Worm (Caenorhabditis elegans) whole organism, L4/young adult: ENCODE results near the gene F07H5.10.

Experiments
- W03F9.2 ChIP-seq: fragments of 150-350 bp; optimal IDR thresholded peaks from 2 replicates; lab custom pipeline; 2014; ENCODE audit warnings: missing biosample characterization, missing genetic modification characterization
- dao-5 ChIP-seq: sonication (generic microtip); optimal IDR thresholded peaks from 2 replicates; lab custom pipeline; 2016; ENCODE audit warnings: missing genotype, missing genetic modification characterization, moderate library complexity, missing compliant biosample characterization
- him-1 ChIP-seq: sonication (generic microtip); optimal IDR thresholded peaks from 2 replicates; lab custom pipeline; 2016; ENCODE audit warnings: missing genotype, missing genetic modification reagents, missing genetic modification characterization, missing compliant biosample characterization

F07H5.10 gene

DNA sequence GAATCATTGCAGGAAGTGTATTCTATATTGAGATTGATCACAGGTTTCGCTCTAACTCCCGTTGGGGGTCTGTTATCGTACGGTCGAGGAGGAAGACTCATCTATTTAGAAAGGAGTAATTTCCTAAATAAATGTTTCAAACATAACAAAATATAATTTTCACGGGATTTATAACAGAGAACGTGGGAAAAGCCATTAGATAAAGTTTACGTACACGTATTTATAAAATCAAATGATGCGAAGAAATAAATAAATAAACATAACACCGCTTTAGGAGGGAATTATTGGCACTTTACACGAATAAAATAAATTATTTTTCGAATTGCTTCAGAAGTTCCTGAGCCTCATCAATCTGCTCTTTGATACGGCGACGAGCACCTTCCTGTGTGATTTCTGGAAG, at the start of gene F07H5.10:
F07H5.10 (minus strand) TSS at position 101 of the 400 bp plus-strand sequence.
- TF ChIP-seq him-1 (tag; lab: Kevin White, UChicago): no peak
- no peak for TF ChIP-seq dao-5
- no peak for TF ChIP-seq W03F9.2 (tag; lab: Kevin White, UChicago)

DNA sequence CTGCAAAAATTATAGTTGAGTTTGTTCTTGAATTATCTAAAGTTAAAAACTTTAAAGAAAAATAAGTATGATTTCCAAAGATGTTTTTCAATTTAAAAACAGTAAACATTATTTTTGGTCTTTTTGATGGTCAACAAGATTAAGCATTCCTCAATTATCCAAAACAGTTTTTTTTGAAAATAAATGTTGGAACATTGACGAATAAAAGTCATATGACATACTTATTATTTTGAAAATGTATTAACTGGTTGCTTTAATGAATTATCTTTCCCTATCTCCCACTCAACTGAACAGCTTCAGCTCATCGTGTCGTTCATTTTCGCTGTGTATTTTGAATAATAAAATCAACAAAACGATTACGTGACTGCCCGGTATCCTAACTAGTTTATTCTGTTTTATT, 48.7 kb upstream of the F07H5.10 start:
- TF ChIP-seq dao-5 (no peak), him-1 (tag; lab: Kevin White, UChicago) (no peak), W03F9.2 (tag; lab: Kevin White, UChicago) (no peak)

DNA sequence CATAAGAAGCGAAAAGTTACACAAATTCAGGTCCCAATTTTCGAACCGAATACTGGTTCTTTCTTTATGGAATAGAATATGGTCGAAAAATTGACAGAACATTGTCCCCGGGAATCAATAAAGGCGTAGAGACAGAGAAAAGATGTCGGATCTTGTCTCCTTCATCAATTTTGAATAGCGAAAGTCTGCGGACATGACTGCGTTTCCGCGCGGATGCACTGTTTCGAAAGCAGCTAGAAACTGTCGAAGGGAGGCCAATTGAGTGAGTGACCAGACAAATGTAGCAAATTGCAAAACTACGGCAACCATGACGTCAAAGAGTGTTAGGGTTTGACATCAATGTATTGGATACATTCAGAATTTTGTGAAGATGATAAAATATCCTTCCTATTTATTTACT, 48.1 kb upstream of the F07H5.10 start:
- no peak for TF ChIP-seq dao-5
- no peak for TF ChIP-seq W03F9.2 (tag; lab: Kevin White, UChicago)
- no peak for TF ChIP-seq him-1 (tag; lab: Kevin White, UChicago)

DNA sequence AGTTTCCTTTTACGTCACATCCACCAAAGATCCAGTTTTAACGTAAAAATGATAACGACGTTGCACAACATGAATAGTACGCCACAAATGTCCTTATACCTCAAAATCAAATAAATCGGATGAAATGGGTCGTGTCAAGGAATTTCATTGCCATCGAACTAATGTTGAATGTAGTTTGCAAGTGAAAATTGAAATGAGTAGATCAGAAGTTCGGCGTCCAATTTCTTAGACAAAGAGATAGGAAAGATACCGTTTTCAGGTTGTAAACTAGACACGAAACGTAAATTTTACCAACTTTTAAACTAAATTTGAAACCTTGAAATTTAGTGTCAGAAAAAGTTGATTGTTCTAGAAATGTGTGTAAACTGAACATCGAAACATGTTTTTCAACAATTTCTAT, 46.5 kb upstream of the F07H5.10 start:
- TF ChIP-seq W03F9.2 (tag; lab: Kevin White, UChicago) (no peak), him-1 (tag; lab: Kevin White, UChicago) (no peak), dao-5 (no peak)

DNA sequence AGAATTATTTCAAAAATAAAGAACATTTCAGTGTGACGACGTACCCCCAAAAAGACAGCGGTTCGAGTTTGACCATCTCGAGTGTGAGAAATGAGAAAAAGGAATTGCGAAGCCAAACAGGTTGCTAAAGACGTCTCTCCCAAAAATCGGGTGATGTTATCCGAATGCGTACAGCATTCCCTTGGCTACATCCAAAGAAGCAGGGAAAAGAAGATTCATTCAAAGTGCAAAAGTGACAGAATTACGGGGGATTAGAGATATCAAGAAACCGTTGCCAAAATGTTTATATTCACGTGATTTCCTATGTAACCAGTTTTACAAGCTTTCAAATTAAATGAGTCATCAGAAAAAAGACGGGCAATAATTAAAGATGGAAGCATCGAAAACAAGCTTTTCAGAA, 45.6 kb upstream of the F07H5.10 start:
- TF ChIP-seq dao-5 (no peak), him-1 (tag; lab: Kevin White, UChicago) (no peak), W03F9.2 (tag; lab: Kevin White, UChicago) (no peak)

DNA sequence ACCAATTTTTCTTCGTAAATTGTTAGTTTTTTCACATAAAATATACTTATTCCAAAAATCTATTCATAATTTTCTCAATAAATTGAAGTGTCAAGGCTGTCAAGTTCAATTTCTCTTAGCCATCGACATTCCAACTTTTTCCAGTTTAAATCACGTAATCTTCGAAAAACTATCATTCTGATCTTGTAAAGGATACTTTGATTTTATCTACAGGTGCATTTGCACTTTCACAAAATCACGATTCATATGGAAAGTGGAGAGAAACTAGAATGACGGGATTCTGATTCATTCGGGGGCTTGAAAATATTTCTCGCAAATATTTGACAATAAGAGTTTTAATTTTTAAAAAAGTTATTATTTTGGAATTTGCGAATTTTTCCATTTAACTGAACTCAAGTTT, 44.9 kb upstream of the F07H5.10 start:
- TF ChIP-seq dao-5 (no peak), W03F9.2 (tag; lab: Kevin White, UChicago) (no peak), him-1 (tag; lab: Kevin White, UChicago) (no peak)

DNA sequence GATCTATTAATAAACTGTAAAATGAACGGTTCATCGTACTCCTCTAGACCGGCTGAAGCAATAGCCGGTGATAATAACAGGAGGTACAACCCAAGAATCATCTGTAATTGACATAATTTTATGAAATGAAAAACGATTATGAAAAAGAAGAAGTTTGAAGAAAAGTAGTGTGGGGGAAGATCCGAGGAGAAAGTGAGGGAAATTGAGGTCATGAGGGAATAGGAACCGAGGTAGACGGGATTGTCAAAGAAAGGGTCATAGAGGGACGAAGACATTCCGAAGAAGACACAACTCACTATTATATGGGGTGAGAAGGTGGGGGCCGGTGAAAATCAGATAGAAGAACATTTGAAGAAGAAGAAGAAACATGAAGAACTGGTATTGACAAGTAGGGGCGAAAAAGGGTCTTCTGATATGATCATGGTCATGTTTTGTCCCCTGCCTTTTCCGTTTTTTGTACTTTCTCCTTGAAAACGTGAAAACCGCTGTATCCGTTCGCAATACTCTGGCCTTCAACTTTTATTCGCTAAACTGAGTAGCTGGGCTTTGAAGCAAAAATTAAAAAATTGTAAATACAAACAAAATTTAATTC, 43.7 kb upstream of the F07H5.10 start, which contains the start of gene oac-46:
oac-46 (minus strand) TSS at position 101 of the 592 bp plus-strand sequence.
- no peak for TF ChIP-seq him-1 (tag; lab: Kevin White, UChicago)
- TF ChIP-seq dao-5: no peak
- no peak for TF ChIP-seq W03F9.2 (tag; lab: Kevin White, UChicago)

DNA sequence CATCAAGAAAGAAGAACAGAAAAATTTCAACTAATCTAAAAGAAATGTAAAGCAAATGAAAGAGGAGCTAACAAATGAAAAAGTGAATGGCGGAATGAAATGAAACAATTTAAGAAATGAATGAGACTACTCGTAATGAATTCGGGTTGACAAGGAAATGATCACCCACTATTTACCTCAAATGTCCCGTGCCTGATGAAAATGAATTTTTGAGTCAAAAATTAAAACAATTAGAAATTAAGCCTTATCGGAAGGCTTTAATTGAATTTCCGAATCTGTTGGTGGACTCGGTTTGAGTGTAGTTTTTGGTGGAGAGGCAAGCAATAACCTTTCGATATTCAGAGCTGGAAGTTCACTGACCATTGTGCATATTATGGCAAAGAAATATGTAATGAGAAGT, 40.6 kb upstream of the F07H5.10 start:
- no peak for TF ChIP-seq W03F9.2 (tag; lab: Kevin White, UChicago)
- no peak for TF ChIP-seq him-1 (tag; lab: Kevin White, UChicago)
- no peak for TF ChIP-seq dao-5

DNA sequence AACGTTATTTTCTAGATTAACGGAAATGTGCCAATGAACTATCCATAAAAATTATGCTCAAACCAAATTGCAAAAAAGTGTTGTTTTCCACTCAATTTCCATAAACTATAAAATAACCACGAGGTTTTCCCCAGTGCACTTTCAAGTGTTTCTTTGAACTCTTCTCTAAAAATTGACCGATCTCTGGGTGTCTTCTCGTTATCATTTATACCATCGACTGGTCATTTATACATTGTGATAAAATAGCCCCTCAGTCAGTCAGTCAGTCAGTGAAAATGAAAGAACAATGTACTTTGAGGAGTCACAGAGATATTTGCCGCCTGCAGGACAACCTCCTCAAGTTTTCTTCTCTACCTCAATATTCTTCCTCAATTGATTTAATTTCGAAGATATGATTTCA, 37.5 kb upstream of the F07H5.10 start:
- TF ChIP-seq dao-5 (no peak), W03F9.2 (tag; lab: Kevin White, UChicago) (no peak), him-1 (tag; lab: Kevin White, UChicago) (no peak)

DNA sequence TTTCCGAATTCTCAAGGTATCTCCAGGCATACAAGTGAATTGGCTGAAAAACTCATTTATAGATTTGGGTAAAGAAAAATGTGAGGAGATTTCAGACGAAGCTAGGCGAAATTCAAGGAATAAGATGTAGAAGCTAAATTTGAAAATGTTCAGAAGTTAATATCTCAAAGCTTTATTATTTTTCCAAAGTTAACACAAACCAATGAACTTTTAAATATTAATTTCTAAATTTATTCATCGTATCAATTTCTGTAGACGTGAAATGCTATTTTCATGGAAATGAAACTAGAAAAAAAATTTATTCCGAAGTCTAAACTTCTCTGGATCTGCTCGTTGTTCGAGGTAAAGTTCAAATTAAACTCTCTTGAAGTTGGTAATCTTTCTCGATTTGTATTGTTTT, 36.9 kb upstream of the F07H5.10 start, which contains the start of gene agxt-1:
agxt-1 (plus strand) TSS at position 301 of the 400 bp plus-strand sequence.
- TF ChIP-seq W03F9.2 (tag; lab: Kevin White, UChicago) (no peak), dao-5 (no peak), him-1 (tag; lab: Kevin White, UChicago) (no peak)

DNA sequence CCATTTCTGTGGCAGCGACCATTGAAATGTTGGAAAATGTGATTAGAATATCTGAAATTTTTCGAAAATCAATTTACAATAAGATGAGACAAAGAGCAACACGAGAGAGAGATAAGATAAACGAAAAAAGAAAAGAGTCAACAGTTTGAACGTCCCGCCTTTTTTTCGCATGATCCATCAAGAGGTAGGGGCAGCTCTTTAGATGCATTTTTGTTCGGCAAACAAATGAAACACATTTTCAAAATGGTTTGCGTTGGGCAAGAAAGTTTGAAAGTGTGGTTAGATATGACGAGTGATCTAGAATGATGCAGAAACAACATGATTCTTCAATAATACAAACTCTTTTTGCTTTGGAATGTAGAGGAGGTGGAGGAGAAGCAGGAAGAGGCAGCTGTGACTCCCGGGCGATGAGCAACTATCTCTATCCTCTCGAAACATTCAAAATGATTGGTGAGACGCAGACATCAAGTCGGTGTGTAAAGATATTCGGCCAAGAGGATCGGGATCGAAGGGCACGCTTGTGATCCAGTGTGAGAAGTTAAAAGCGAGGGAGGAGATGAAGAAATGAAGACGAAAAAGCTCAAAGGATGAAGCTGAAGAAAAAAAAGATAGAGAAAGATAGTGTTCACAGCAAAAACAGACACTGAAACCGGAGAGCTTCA, 36.2 kb upstream of the F07H5.10 start, which contains the start of gene F46C5.6:
F46C5.6 (minus strand) TSS at position 51 of the 662 bp plus-strand sequence.
- no peak for TF ChIP-seq dao-5
- no peak for TF ChIP-seq him-1 (tag; lab: Kevin White, UChicago)
- TF ChIP-seq W03F9.2 (tag; lab: Kevin White, UChicago): no peak

DNA sequence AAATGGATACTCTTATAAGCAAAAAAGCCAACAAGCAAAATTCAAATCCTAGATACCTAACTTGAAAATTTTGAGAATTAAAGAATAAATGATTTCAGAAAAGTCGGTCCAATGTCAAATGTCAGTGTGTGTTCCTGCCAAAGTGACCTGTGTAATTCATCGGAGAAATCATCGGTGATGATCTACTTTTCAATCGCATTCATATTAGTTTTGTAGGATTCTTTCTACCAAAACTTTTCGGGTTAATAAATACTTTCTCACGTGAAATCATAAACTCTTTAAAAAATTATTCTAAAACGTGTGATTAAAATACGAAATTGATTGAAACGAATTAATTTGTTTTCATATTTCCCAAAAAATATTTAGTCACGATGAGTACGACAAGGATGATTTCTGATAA, 30.6 kb upstream of the F07H5.10 start, which contains the start of gene F46C5.7:
F46C5.7 (plus strand) TSS at position 301 of the 400 bp plus-strand sequence.
- no peak for TF ChIP-seq him-1 (tag; lab: Kevin White, UChicago)
- no peak for TF ChIP-seq dao-5
- TF ChIP-seq W03F9.2 (tag; lab: Kevin White, UChicago): no peak

DNA sequence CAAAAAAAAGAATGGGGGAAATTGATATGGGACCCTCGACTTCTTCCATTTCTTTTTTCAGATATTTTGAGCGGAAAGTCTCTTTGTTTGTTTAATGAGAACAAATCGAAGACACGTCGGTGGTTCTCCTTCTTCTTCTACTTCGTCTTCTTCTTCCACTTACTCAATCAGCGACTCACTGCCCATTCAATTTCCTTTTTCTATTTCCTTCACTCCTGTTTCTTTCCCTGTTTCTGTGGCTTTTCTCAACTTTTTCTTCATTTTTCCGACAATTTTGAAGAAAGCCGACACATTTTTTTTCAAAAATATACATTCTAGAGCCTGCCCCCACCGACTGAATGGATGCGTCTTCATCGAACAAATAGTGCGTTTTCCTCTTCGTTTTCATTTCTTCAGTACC, 27.5 kb upstream of the F07H5.10 start, which contains the start of gene F46C5.4:
F46C5.4 (plus strand) TSS at position 222 of the 400 bp plus-strand sequence.
- TF ChIP-seq dao-5: no peak
- TF ChIP-seq him-1 (tag; lab: Kevin White, UChicago): no peak
- no peak for TF ChIP-seq W03F9.2 (tag; lab: Kevin White, UChicago)

DNA sequence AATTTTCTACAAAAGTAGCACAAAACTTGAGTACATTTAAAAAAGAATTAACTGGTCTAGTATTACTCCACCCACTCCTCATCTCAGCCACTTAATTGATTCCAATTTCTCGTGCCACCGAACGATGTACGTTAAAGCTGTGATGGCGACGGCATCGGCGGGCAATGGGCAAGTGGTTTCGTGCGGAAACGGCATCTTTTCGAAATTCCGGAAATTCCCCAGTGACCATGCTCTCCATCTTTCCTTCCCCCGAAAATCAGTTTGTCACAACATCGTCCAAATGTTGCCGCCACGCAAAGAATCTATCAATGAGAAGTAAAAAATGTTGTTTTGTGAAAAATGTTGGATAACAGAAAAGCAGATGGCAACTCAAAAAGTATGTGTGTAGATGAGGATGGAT, 24.6 kb upstream of the F07H5.10 start:
- TF ChIP-seq W03F9.2 (tag; lab: Kevin White, UChicago): no peak
- TF ChIP-seq dao-5: no peak
- TF ChIP-seq him-1 (tag; lab: Kevin White, UChicago): no peak
